Worm (Caenorhabditis elegans) whole organism, late embryonic: ENCODE results near the gene C05A2.4.

Experiments used
- ahr-1 ChIP-seq: sonication (generic microtip); optimal IDR thresholded peaks from 2 replicates; lab custom pipeline; 2016; ENCODE audit warnings: missing genetic modification characterization, missing compliant biosample characterization
- ama-1 ChIP-seq: fragments of 150-350 bp; optimal IDR thresholded peaks from 2 replicates; lab custom pipeline; 2014
- ceh-48 ChIP-seq: sonication (generic microtip); optimal IDR thresholded peaks from 2 replicates; lab custom pipeline; 2016; ENCODE audit warnings: missing genetic modification characterization, inconsistent platforms, missing compliant biosample characterization
- fkh-10 ChIP-seq: fragments of 150-350 bp; optimal IDR thresholded peaks from 2 replicates; lab custom pipeline; 2014; ENCODE audit warnings: missing biosample characterization, missing genetic modification reagents, missing genetic modification characterization
- pag-3 ChIP-seq: sonication (generic microtip); optimal IDR thresholded peaks from 2 replicates; lab custom pipeline; 2016; ENCODE audit warnings: missing compliant biosample characterization, missing genetic modification characterization, borderline replicate concordance
- pqm-1 ChIP-seq: sonication (generic microtip); optimal IDR thresholded peaks from 2 replicates; lab custom pipeline; 2016; ENCODE audit warnings: missing genetic modification characterization, missing compliant biosample characterization
- sox-2 ChIP-seq: fragments of 200-800 bp; sonication (Bioruptor generic); IDR thresholded peaks from 2 replicates; pipeline ENCODE4 v1.3.6; 2022; ENCODE audit warnings: missing genetic modification reagents, missing genetic modification characterization, missing compliant biosample characterization
- ttx-3 ChIP-seq: sonication (generic microtip); optimal IDR thresholded peaks from 2 replicates; lab custom pipeline; 2016; ENCODE audit warnings: missing genetic modification reagents, missing genetic modification characterization, missing compliant biosample characterization
- unc-3 ChIP-seq, 2 experiments: fragments of 200-800 bp in 1 of 2; sonication (Bioruptor generic) in 1 of 2; sonication (generic microtip) in 1 of 2; conservative IDR thresholded peaks in 1 of 2; optimal IDR thresholded peaks in 1 of 2; 2 replicates each; pipeline versions ENCODE4 v1.3.6 to Lab custom; 2016 to 2022; ENCODE audit warnings: missing compliant biosample characterization in 2 of 2, missing genetic modification characterization in 2 of 2, missing genetic modification reagents in 1 of 2

- no peak for TF ChIP-seq pag-3 (tag; lab: Kevin White, UChicago)
- no peak for TF ChIP-seq sox-2 (GFP tag; lab: Robert Waterston, UW)
- TF ChIP-seq unc-3 (GFP tag; conservative IDR thresholded peaks at IDR 0.05; lab: Robert Waterston, UW) = no peak
- TF ChIP-seq unc-3 (tag; optimal IDR thresholded peaks at IDR 0.05; lab: Kevin White, UChicago) = no peak
- no peak for TF ChIP-seq pqm-1
- no peak for TF ChIP-seq ahr-1 (tag; lab: Kevin White, UChicago)
- TF ChIP-seq fkh-10 (GFP tag; lab: Kevin White, UChicago) = no peak
- no peak for TF ChIP-seq ttx-3
- no peak for TF ChIP-seq ceh-48 (tag; lab: Kevin White, UChicago)
- TF ChIP-seq ama-1 = no peak
These were observed 14.1 kb downstream of the C05A2.4 start for ce11 chrV:10709385-10709784.
